Worm (Caenorhabditis elegans): ENCODE results near the gene fbxa-197.

Gene fbxa-197

DNA sequence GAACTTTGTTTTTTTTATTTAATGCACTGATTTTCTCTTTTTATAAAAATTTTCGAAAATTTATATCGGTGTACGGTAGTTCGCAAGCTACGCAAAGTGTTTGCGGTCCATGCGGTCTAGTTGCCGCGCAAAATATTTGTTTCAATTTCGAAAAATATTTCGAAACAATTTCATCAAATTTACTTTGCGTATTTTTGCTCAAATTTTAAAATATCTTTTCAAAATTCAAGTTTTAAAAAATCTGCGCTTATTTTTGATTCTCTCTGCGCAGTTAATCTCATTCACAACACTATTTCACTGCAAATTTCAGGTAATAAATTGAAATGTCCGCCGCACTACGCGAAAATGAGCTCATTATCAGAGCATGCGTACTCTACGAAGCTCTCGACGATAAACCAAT, at the start of gene fbxa-197:
TSS of gene fbxa-197 (plus strand) at position 301 of the 400 bp plus-strand sequence.
- TF ChIP-seq flt-1 (GFP tag; IDR thresholded peaks at IDR 0.05) (no peak), ceh-13 (GFP tag; optimal IDR thresholded peaks at IDR 0.05) (no peak), tbx-11 (GFP tag; IDR thresholded peaks at IDR 0.05) (no peak), F13C5.2 (tag; optimal IDR thresholded peaks at IDR 0.05) (no peak), B0310.2 (tag; optimal IDR thresholded peaks at IDR 0.05) (no peak), hmbx-1 (tag; optimal IDR thresholded peaks at IDR 0.05) (no peak), ceh-36 (tag; optimal IDR thresholded peaks at IDR 0.05) (no peak), pes-1 (GFP tag; IDR thresholded peaks at IDR 0.05) (no peak), aly-1 (tag; optimal IDR thresholded peaks at IDR 0.05) (no peak), scrt-1 (GFP tag; IDR thresholded peaks at IDR 0.05) (no peak), ets-7 (tag; optimal IDR thresholded peaks at IDR 0.05) (no peak), hnd-1 (tag; optimal IDR thresholded peaks at IDR 0.05) (no peak)

DNA sequence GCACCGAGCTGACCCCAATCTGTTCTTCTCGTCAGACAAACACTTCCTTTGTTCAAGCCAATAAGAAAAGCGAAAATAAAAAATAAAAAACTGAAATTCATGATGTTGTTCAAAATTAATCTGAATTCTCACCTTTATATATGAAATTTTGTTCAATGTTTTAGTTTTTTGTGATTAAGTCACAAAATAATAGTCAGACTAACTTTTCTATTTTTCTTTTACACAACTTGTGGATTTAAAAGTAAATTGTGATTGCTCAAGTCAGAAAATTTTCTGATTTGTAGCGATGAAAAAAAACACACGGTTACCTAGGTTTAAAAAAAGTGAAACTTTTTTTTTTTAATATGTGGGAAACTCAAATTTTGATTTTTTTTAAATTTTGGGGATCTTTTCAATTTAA, 49.7 kb upstream of the fbxa-197 start, which contains the start of gene abf-3:
TSS of gene abf-3 (minus strand) at position 101 of the 400 bp plus-strand sequence.
- TF ChIP-seq F13C5.2 (tag; optimal IDR thresholded peaks at IDR 0.05) = no peak
- TF ChIP-seq ceh-36 (tag; optimal IDR thresholded peaks at IDR 0.05) = no peak
- no peak for TF ChIP-seq B0310.2 (tag; optimal IDR thresholded peaks at IDR 0.05)

DNA sequence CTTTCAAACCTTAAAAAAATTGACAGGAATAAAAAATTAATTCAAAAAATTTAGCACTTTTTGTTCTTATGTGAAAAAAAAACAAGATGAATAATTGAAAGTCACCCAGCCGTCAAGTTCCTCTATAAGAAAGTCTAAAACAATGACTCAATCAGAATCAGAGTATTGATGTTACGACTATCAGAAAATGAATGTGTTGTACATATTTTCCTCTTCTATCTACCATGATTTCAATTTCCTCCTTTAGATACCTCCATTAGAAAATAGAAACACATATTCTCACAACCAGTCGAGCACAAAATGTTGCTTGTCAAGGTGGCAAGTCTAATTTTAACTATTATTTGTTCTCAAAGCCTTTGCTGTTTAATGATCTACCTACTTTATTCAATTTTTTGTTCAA, 47.5 kb upstream of the fbxa-197 start, which contains the start of gene srbc-48:
TSS of gene srbc-48 (plus strand) at position 301 of the 400 bp plus-strand sequence.
- TF ChIP-seq hnd-1 (tag; optimal IDR thresholded peaks at IDR 0.05) (no peak), hmbx-1 (tag; optimal IDR thresholded peaks at IDR 0.05) (no peak), B0310.2 (tag; optimal IDR thresholded peaks at IDR 0.05) (no peak), flt-1 (GFP tag; IDR thresholded peaks at IDR 0.05) (no peak), aly-1 (tag; optimal IDR thresholded peaks at IDR 0.05) (no peak), tbx-37 (GFP tag; conservative IDR thresholded peaks at IDR 0.05) (no peak), ets-7 (tag; optimal IDR thresholded peaks at IDR 0.05) (no peak), scrt-1 (GFP tag; IDR thresholded peaks at IDR 0.05) (no peak), tra-4 (tag; optimal IDR thresholded peaks at IDR 0.05) (no peak), ama-1 (optimal IDR thresholded peaks at IDR 0.05) (no peak), pes-1 (GFP tag; IDR thresholded peaks at IDR 0.05) (no peak), sea-1 (GFP tag; conservative IDR thresholded peaks at IDR 0.05) (no peak), ceh-13 (GFP tag; optimal IDR thresholded peaks at IDR 0.05) (no peak), ceh-36 (tag; optimal IDR thresholded peaks at IDR 0.05) (no peak), tbx-11 (GFP tag; IDR thresholded peaks at IDR 0.05) (no peak), hmg-4 (GFP tag; optimal IDR thresholded peaks at IDR 0.05) (no peak), F13C5.2 (tag; optimal IDR thresholded peaks at IDR 0.05) (no peak)

DNA sequence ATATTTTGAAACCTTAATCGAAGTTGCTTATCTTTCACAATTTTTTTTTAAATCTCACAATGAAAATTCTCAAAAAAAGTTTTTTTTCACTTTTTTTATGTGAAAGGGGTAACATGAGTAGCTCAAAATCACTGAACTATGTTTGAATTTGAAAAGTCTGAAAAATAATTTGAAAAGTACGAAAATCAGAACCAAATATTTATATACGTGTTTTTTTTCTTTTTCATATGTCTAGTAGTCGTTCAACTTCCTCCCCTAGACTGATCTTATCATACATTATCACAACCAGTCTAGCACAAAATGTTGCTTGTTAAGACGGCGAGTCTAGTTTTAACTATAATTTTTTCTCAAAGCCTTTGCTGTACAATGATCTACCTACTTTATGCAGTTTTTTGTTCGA, 46.1 kb upstream of the fbxa-197 start, which contains the start of gene srbc-49:
TSS of gene srbc-49 (plus strand) at position 301 of the 400 bp plus-strand sequence.
- TF ChIP-seq aly-1 (tag; optimal IDR thresholded peaks at IDR 0.05) (no peak), F13C5.2 (tag; optimal IDR thresholded peaks at IDR 0.05) (no peak), scrt-1 (GFP tag; IDR thresholded peaks at IDR 0.05) (no peak), pes-1 (GFP tag; IDR thresholded peaks at IDR 0.05) (no peak)

DNA sequence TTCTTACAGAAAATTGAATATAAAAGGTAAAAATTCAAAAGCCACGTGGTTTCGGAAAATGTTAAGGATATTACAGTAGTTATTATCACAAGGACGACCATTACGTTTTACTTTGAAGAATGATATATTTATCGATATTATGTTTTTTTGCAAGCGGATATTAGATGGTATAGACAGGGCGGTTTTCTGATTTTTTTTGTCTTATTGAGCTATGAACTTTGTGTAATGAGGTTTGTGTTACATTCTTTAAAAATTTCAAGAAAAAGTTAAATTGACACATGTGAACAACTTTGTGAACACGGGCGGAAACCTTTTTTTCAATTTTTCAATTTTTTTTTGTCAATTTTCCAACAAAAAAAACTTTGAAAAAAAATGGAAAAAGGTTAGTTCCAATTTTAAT, 42.6 kb upstream of the fbxa-197 start, which contains the start of gene srbc-50:
TSS of gene srbc-50 (minus strand) at position 101 of the 400 bp plus-strand sequence.
- TF ChIP-seq B0310.2 (tag; optimal IDR thresholded peaks at IDR 0.05) (no peak), pes-1 (GFP tag; IDR thresholded peaks at IDR 0.05) (no peak), F13C5.2 (tag; optimal IDR thresholded peaks at IDR 0.05) (no peak), tra-4 (tag; optimal IDR thresholded peaks at IDR 0.05) (no peak), sea-1 (GFP tag; conservative IDR thresholded peaks at IDR 0.05) (no peak), ets-7 (tag; optimal IDR thresholded peaks at IDR 0.05) (no peak), hmbx-1 (tag; optimal IDR thresholded peaks at IDR 0.05) (no peak), ama-1 (optimal IDR thresholded peaks at IDR 0.05) (no peak), hnd-1 (tag; optimal IDR thresholded peaks at IDR 0.05) (no peak), ceh-13 (GFP tag; optimal IDR thresholded peaks at IDR 0.05) (no peak), ceh-36 (tag; optimal IDR thresholded peaks at IDR 0.05) (no peak), aly-1 (tag; optimal IDR thresholded peaks at IDR 0.05) (no peak), flt-1 (GFP tag; IDR thresholded peaks at IDR 0.05) (no peak)

DNA sequence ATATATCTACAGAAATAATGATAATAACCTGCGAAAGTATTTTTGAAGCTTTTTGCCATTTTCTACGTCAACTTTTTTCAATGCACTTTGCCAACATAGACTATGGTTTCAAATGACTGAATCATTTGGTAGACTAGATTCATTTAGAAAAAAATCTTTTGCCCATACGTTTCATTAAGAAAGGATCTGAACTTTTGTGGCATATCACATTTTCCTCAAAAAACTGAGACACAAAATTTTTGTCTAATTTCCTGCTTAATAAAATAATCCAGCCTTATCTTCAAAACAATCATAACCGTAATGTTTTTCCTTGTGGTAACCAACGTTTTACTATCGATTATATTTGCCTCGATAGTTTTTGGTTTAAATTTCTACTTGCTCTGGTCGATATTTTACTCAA, 41.4 kb upstream of the fbxa-197 start, which contains the start of gene srbc-51:
TSS of gene srbc-51 (plus strand) at position 301 of the 400 bp plus-strand sequence.
- TF ChIP-seq B0310.2 (tag; optimal IDR thresholded peaks at IDR 0.05) (no peak), scrt-1 (GFP tag; IDR thresholded peaks at IDR 0.05) (no peak)

DNA sequence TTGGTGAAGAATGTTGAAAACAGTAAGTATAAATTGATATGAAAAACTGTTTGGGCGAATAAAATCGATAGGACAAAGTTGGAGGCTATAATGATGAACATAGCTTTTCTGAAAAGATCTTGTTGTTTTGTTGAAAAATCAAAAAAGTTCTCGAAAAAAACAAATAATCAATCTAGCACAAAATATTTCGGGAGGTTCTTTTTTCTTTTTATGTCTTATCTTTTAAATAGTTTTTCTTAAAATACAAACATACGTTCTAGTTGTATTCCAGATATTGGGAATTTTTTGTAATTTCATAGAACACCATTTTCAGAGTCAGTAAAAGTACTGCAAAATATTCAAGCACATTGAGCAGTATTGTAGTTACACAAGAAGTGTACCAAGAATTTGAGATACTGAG, 37.6 kb upstream of the fbxa-197 start, which contains the start of gene srbc-55:
TSS of gene srbc-55 (minus strand) at position 101 of the 400 bp plus-strand sequence.
- TF ChIP-seq tbx-11 (GFP tag; IDR thresholded peaks at IDR 0.05) = no peak
- TF ChIP-seq ets-7 (tag; optimal IDR thresholded peaks at IDR 0.05) = no peak

DNA sequence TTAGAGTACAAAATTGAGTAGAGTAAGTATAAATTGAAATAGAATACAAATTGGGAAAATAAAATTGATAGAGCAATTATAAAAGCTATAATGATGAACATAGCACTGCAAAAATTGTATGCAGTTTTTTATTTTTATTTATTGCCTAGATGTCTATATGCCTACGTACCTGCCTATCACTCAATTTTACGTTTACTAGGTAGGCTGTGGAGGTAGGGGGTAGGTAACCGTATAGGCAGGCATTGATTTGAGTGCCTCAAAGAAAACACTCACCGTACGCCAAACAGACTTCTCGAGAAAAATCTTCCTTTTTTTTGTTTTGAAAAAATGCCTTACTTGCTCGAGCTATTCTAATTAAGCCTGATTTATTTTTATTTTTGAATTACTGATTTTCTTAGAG, 35.9 kb upstream of the fbxa-197 start, which contains the start of gene srbc-56:
TSS of gene srbc-56 (minus strand) at position 101 of the 400 bp plus-strand sequence.
- TF ChIP-seq tbx-37 (GFP tag; conservative IDR thresholded peaks at IDR 0.05) (no peak), tra-4 (tag; optimal IDR thresholded peaks at IDR 0.05) (no peak)

DNA sequence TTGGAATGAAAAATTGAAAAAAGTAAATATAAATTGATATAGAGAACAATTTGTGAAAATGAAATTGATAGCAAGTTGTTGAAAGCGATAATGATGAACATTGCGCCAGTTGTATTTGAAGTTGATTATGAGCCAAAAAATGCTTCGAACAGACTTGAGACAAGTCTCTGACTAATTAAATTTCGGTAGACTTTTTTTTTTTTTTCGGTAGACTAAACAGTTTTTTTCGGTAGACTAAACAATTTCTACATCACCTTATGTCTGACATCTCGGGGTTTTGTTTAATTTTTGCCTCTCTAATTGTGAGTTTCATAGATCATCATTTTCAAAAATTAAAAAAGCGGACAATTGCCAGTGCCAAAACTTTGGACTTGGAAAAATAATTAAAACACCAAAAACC, 33.9 kb upstream of the fbxa-197 start, which contains the start of gene srbc-54:
TSS of gene srbc-54 (minus strand) at position 101 of the 400 bp plus-strand sequence.
- TF ChIP-seq scrt-1 (GFP tag; IDR thresholded peaks at IDR 0.05) = no peak
- TF ChIP-seq ama-1 (optimal IDR thresholded peaks at IDR 0.05) = no peak
- no peak for TF ChIP-seq tbx-11 (GFP tag; IDR thresholded peaks at IDR 0.05)
- no peak for TF ChIP-seq tra-4 (tag; optimal IDR thresholded peaks at IDR 0.05)
- TF ChIP-seq B0310.2 (tag; optimal IDR thresholded peaks at IDR 0.05) = no peak
- TF ChIP-seq aly-1 (tag; optimal IDR thresholded peaks at IDR 0.05) = no peak
- TF ChIP-seq flt-1 (GFP tag; IDR thresholded peaks at IDR 0.05) = no peak
- no peak for TF ChIP-seq ets-7 (tag; optimal IDR thresholded peaks at IDR 0.05)
- no peak for TF ChIP-seq ceh-13 (GFP tag; optimal IDR thresholded peaks at IDR 0.05)
- TF ChIP-seq F13C5.2 (tag; optimal IDR thresholded peaks at IDR 0.05) = no peak
- no peak for TF ChIP-seq pes-1 (GFP tag; IDR thresholded peaks at IDR 0.05)
- no peak for TF ChIP-seq ceh-36 (tag; optimal IDR thresholded peaks at IDR 0.05)
- no peak for TF ChIP-seq hmbx-1 (tag; optimal IDR thresholded peaks at IDR 0.05)
- TF ChIP-seq hmg-4 (GFP tag; optimal IDR thresholded peaks at IDR 0.05) = no peak
- no peak for TF ChIP-seq hnd-1 (tag; optimal IDR thresholded peaks at IDR 0.05)

Measured in whole organism, early embryonic.